Fruit fly (Drosophila melanogaster): ENCODE results near the gene Tim17b1.
A peak's percentile ranks its signal among the peaks of the same experiment; 100 is the strongest.

Gene Tim17b1

DNA sequence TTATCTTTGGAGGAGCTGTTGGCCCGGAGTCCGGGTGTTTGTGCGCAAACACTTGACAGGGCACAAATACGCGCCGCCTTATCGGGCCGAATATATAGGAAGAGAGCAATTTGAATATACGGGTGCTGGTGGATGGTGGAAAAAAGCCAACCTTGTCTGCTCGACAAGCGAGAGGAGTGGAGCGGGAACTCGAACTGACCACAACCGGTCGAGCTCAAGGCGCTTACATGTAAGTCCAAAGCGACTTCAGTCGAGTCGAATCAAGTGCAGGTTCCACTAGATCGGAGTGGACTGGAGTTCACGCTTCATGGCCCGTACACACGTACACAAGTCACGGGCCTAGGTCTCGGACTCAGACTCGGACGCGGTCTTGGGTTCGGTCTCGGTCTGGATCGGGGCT, 15.9 kb downstream of the Tim17b1 start (continued):
- TF ChIP-seq svp (GFP tag) (peak; percentile 27), CG8119 (GFP tag; IDR thresholded peaks at IDR 0.05) (peak; percentile 24; the same call in 1 of the 3 replicates), Hr39 (GFP tag; optimal IDR thresholded peaks at IDR 0.05) (no peak)

DNA sequence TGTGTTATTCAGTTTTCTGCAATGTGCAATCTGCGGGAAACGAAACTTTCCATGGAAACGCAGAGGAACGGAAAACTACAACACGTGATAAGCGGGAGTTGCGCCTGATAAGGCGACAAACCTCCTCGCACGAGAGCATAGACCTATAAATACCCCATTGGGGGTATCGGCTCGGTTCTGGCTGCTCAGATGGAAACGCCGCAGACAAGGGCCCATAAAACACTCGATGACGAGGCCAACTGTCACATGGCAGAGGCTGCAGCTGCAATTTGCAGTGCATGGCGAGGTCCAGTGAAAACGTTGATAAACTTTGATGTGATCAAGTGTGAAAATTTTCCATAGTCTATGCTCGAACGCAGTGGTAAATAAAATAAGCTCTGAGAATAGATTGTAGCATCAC, 16.8 kb downstream of the Tim17b1 start:
- TF ChIP-seq CG6276 (GFP tag; optimal IDR thresholded peaks at IDR 0.05) (peak; percentile 34), CG32006 (GFP tag; optimal IDR thresholded peaks at IDR 0.05) (no peak), eg (GFP tag; IDR thresholded peaks at IDR 0.05) (0 out of 3 replicates have a peak, but pooled peaks have one; percentile 40), Hr39 (GFP tag; optimal IDR thresholded peaks at IDR 0.05) (no peak), Eip78C (GFP tag) (peak; percentile 55), svp (GFP tag) (peak; percentile 87), CG6808 (GFP tag; optimal IDR thresholded peaks at IDR 0.05) (no peak), fd59A (GFP tag; optimal IDR thresholded peaks at IDR 0.05) (no peak), OdsH (GFP tag; optimal IDR thresholded peaks at IDR 0.05) (no peak), acj6 (GFP tag; optimal IDR thresholded peaks at IDR 0.05) (no peak), spab (GFP tag; optimal IDR thresholded peaks at IDR 0.05) (no peak)

DNA sequence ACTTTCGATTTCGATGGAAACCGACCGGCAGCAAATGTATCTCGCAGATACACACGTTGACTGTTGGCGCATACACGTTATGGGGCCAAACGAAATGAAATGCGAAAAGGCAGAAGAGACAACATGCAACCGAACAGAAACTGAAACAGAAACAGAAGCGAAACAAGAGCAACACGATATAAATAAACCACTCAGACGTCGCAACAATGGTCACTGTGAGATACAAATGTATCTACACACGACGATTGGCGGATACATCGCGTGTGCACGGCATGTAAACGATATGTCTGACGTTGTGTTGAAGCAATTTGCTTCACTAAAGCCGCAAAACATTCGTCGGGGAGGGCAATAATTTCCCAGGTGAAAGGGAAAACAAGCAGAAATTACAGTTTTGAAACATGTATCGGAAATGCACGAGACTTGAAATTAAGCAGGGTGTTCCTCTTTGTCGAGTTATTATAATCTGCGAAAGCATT, 17.7 kb downstream of the Tim17b1 start:
- TF ChIP-seq CG4318 (GFP tag; optimal IDR thresholded peaks at IDR 0.05) (no peak), CG10669 (GFP tag; optimal IDR thresholded peaks at IDR 0.05) (no peak), Blimp-1 (GFP tag; optimal IDR thresholded peaks at IDR 0.05) (peak; percentile 96), Hr38 (GFP tag; optimal IDR thresholded peaks at IDR 0.05) (no peak), Gug (GFP tag; IDR thresholded peaks at IDR 0.05) (no peak), esn (GFP tag; optimal IDR thresholded peaks at IDR 0.05) (no peak), cyc (GFP tag; optimal IDR thresholded peaks at IDR 0.05) (no peak), net (GFP tag; optimal IDR thresholded peaks at IDR 0.05) (no peak), Hr39 (GFP tag; optimal IDR thresholded peaks at IDR 0.05) (no peak), fkh (GFP tag; optimal IDR thresholded peaks at IDR 0.05) (no peak), Sox14 (GFP tag; optimal IDR thresholded peaks at IDR 0.05) (no peak), CG10631 (GFP tag; optimal IDR thresholded peaks at IDR 0.05) (no peak), CG8632 (GFP tag; optimal IDR thresholded peaks at IDR 0.05) (no peak), acj6 (GFP tag; optimal IDR thresholded peaks at IDR 0.05) (no peak), vri (GFP tag; optimal IDR thresholded peaks at IDR 0.05) (no peak), CG16779 (tag; optimal IDR thresholded peaks at IDR 0.05) (no peak), salr (GFP tag; optimal IDR thresholded peaks at IDR 0.05) (peak in 1 of 2 experiments; percentile 11), dac (GFP tag; optimal IDR thresholded peaks at IDR 0.05) (no peak), ss (GFP tag; optimal IDR thresholded peaks at IDR 0.05) (peak; percentile 58 to 97), CG6792 (GFP tag; optimal IDR thresholded peaks at IDR 0.05) (no peak), CG32006 (GFP tag; optimal IDR thresholded peaks at IDR 0.05) (no peak), CG3919 (GFP tag; optimal IDR thresholded peaks at IDR 0.05) (no peak), Lpt (GFP tag; optimal IDR thresholded peaks at IDR 0.05) (peak; percentile 15), Ets96B (tag; optimal IDR thresholded peaks at IDR 0.05) (no peak), fd85E (GFP tag; optimal IDR thresholded peaks at IDR 0.05) (no peak), CG11762 (GFP tag; optimal IDR thresholded peaks at IDR 0.05; ENCODE audit: insufficient read depth) (no peak), achi (GFP tag; optimal IDR thresholded peaks at IDR 0.05) (peak; percentile 20), OdsH (GFP tag; optimal IDR thresholded peaks at IDR 0.05) (no peak), CG6808 (GFP tag; optimal IDR thresholded peaks at IDR 0.05) (peak; percentile 9), Hr4 (GFP tag; optimal IDR thresholded peaks at IDR 0.05) (no peak), CG3032 (tag; optimal IDR thresholded peaks at IDR 0.05) (no peak), CG6163 (GFP tag; IDR thresholded peaks at IDR 0.05) (peak; percentile 80), svp (GFP tag) (no peak), spab (GFP tag; optimal IDR thresholded peaks at IDR 0.05) (no peak), Eip93F (GFP tag; optimal IDR thresholded peaks at IDR 0.05) (no peak), dsx (GFP tag; optimal IDR thresholded peaks at IDR 0.05; ENCODE audit: poor library complexity, severe bottlenecking) (peak; percentile 52), Eip78C (GFP tag) (peak; percentile 60), Eip75B (GFP tag; optimal IDR thresholded peaks at IDR 0.05) (peak; percentile 36), fd59A (GFP tag; optimal IDR thresholded peaks at IDR 0.05) (no peak), eg (GFP tag; IDR thresholded peaks at IDR 0.05) (no peak), CG6854 (GFP tag; optimal IDR thresholded peaks at IDR 0.05) (peak; percentile 42), Met (GFP tag; optimal IDR thresholded peaks at IDR 0.05) (peak; percentile 5), lz (GFP tag; optimal IDR thresholded peaks at IDR 0.05) (no peak), CG6276 (GFP tag; optimal IDR thresholded peaks at IDR 0.05) (no peak), Sox102F (GFP tag; optimal IDR thresholded peaks at IDR 0.05) (peak; percentile 25)
